Fruit fly (Drosophila melanogaster) whole organism, wandering third instar larva: Measurements from ENCODE around the gene mRpL50.
A peak's percentile ranks its signal among the peaks of the same experiment; 100 is the strongest.

Source experiments
- Abd-B ChIP-seq: fragments of >200 bp; optimal IDR thresholded peaks from 2 replicates; lab custom pipeline; 2017; ENCODE audit warnings: missing biosample characterization, missing genetic modification characterization
- CG32264 ChIP-seq: fragments of 200-800 bp; sonication (Bioruptor generic); optimal IDR thresholded peaks from 2 replicates; lab custom pipeline; 2016; ENCODE audit warnings: missing biosample characterization, missing genetic modification characterization
- CG9705 ChIP-seq: fragments of 200-800 bp; sonication (Bioruptor generic); optimal IDR thresholded peaks from 2 replicates; lab custom pipeline; 2018; ENCODE audit warnings: missing biosample characterization, mild to moderate bottlenecking, missing genetic modification characterization
- CrebA ChIP-seq: fragments of 200-800 bp; sonication (Bioruptor generic); optimal IDR thresholded peaks from 2 replicates; lab custom pipeline; 2016; ENCODE audit warnings: missing biosample characterization, mild to moderate bottlenecking, missing genetic modification characterization, borderline replicate concordance
- Dfd ChIP-seq: fragments of >200 bp; optimal IDR thresholded peaks from 2 replicates; lab custom pipeline; 2017; ENCODE audit warnings: missing biosample characterization, missing genetic modification characterization
- Dif ChIP-seq: fragments of 200-275, 200-300 bp; sonication (Bioruptor generic); optimal IDR thresholded peaks from 2 replicates; lab custom pipeline; 2018; ENCODE audit warnings: missing biosample characterization, missing genetic modification characterization; ENCODE audit not compliant: partially characterized antibody
- GATAd ChIP-seq: sonication (Bioruptor generic); optimal IDR thresholded peaks from 2 replicates; lab custom pipeline; 2016; ENCODE audit warnings: missing biosample characterization, missing genetic modification characterization
- HLH106 ChIP-seq: fragments of 200-800 bp; optimal IDR thresholded peaks from 3 replicates; lab custom pipeline; 2019; ENCODE audit warnings: missing biosample characterization, mild to moderate bottlenecking, missing genetic modification characterization, moderate library complexity
- Hnf4 ChIP-seq: fragments of 200-800 bp; sonication (Bioruptor generic); optimal IDR thresholded peaks from 2 replicates; lab custom pipeline; 2016; ENCODE audit warnings: missing biosample characterization, mild to moderate bottlenecking, missing genetic modification characterization
- Hr78 ChIP-seq: fragments of >200 bp; optimal IDR thresholded peaks from 2 replicates; lab custom pipeline; 2017; ENCODE audit warnings: missing biosample characterization, missing genetic modification characterization
- Hr83 ChIP-seq: fragments of 200-300 bp; sonication (Bioruptor generic); optimal IDR thresholded peaks from 2 replicates; lab custom pipeline; 2016; ENCODE audit warnings: missing biosample characterization, mild to moderate bottlenecking, missing genetic modification characterization, moderate library complexity; ENCODE audit not compliant: poor library complexity, severe bottlenecking
- Jra ChIP-seq: sonication (Bioruptor generic); optimal IDR thresholded peaks from 2 replicates; lab custom pipeline; 2016; ENCODE audit warnings: missing biosample characterization, missing genetic modification characterization
- Mio ChIP-seq: sonication (Bioruptor generic); optimal IDR thresholded peaks from 2 replicates; lab custom pipeline; 2016; ENCODE audit warnings: missing biosample characterization, missing genetic modification characterization
- Myc ChIP-seq: fragments of >200 bp; optimal IDR thresholded peaks from 2 replicates; lab custom pipeline; 2017
- N ChIP-seq: fragments of >200 bp; optimal IDR thresholded peaks from 2 replicates; lab custom pipeline; 2018; ENCODE audit warnings: missing biosample characterization, missing external identifiers, missing genetic modification characterization
- OdsH ChIP-seq: fragments of 200-800 bp; sonication (Bioruptor generic); optimal IDR thresholded peaks from 2 replicates; lab custom pipeline; 2016; ENCODE audit warnings: missing biosample characterization, mild to moderate bottlenecking, missing genetic modification characterization
- Rel ChIP-seq, 2 experiments: fragments of 200-800 bp; sonication (Bioruptor generic) in 1 of 2; optimal IDR thresholded peaks; 2 replicates in 1 of 2; 3 replicates in 1 of 2; lab custom pipeline; 2016 to 2019; ENCODE audit warnings: mild to moderate bottlenecking in 2 of 2, missing biosample characterization in 2 of 2, missing genetic modification characterization in 2 of 2, moderate library complexity in 1 of 2
- Sp1 ChIP-seq: fragments of 200-800 bp; sonication (Bioruptor generic); optimal IDR thresholded peaks from 3 replicates; lab custom pipeline; 2019; ENCODE audit warnings: missing biosample characterization, mild to moderate bottlenecking, missing genetic modification characterization, moderate library complexity
- Vsx2 ChIP-seq: fragments of 200-300, 225-300 bp; sonication (Bioruptor generic); optimal IDR thresholded peaks from 2 replicates; lab custom pipeline; 2018; ENCODE audit warnings: missing biosample characterization, missing genetic modification characterization; ENCODE audit not compliant: partially characterized antibody
- br ChIP-seq: fragments of 200-800 bp; sonication (Bioruptor generic); optimal IDR thresholded peaks from 2 replicates; lab custom pipeline; 2016; ENCODE audit warnings: missing biosample characterization, missing genetic modification characterization
- brk ChIP-seq: fragments of 200-800 bp; sonication (Bioruptor generic); optimal IDR thresholded peaks from 2 replicates; lab custom pipeline; 2016; ENCODE audit warnings: missing biosample characterization, mild to moderate bottlenecking, missing genetic modification characterization
- dl ChIP-seq, 2 experiments: fragments of 175-275, 200-275 bp in 1 of 2; fragments of 200-275 bp in 1 of 2; sonication (Bioruptor generic); optimal IDR thresholded peaks; lab custom pipeline; 2018; ENCODE audit warnings: mild to moderate bottlenecking in 2 of 2, missing biosample characterization in 2 of 2, missing genetic modification characterization in 2 of 2, moderate library complexity in 2 of 2; ENCODE audit not compliant: partially characterized antibody in 2 of 2, insufficient read depth in 1 of 2
- dmrt93B ChIP-seq: fragments of 200-800 bp; sonication (Bioruptor generic); optimal IDR thresholded peaks from 2 replicates; lab custom pipeline; 2018; ENCODE audit warnings: missing biosample characterization, mild to moderate bottlenecking, missing genetic modification characterization
- dsf ChIP-seq: sonication (Bioruptor generic); optimal IDR thresholded peaks from 2 replicates; lab custom pipeline; 2016; ENCODE audit warnings: missing biosample characterization, missing genetic modification characterization, borderline replicate concordance
- ey ChIP-seq: fragments of 200-800 bp; sonication (Bioruptor generic); optimal IDR thresholded peaks from 2 replicates; lab custom pipeline; 2016; ENCODE audit warnings: missing biosample characterization, missing genetic modification characterization
- foxo ChIP-seq, 2 experiments: fragments of 200-800 bp; sonication (Bioruptor generic); optimal IDR thresholded peaks; 2 replicates in 1 of 2; 3 replicates in 1 of 2; lab custom pipeline; 2016 to 2017; ENCODE audit warnings: missing biosample characterization in 2 of 2, missing genetic modification characterization in 2 of 2
- fru ChIP-seq: fragments of 200-800 bp; sonication (Bioruptor generic); optimal IDR thresholded peaks from 3 replicates; lab custom pipeline; 2016; ENCODE audit warnings: missing biosample characterization, mild to moderate bottlenecking, missing genetic modification characterization
- h ChIP-seq: fragments of 200-800 bp; sonication (Bioruptor generic); optimal IDR thresholded peaks from 3 replicates; lab custom pipeline; 2016; ENCODE audit warnings: missing biosample characterization, mild to moderate bottlenecking, missing genetic modification characterization
- jim ChIP-seq: fragments of 175-275, 200-325 bp; sonication (Bioruptor generic); optimal IDR thresholded peaks from 2 replicates; lab custom pipeline; 2016; ENCODE audit warnings: missing biosample characterization, mild to moderate bottlenecking, missing genetic modification characterization
- lola ChIP-seq: fragments of >200 bp; optimal IDR thresholded peaks from 2 replicates; lab custom pipeline; 2017; ENCODE audit warnings: missing biosample characterization, missing genetic modification characterization
- pan ChIP-seq: fragments of >200 bp; optimal IDR thresholded peaks from 2 replicates; lab custom pipeline; 2017
- psq ChIP-seq: fragments of 200-800 bp; sonication (Bioruptor generic); optimal IDR thresholded peaks from 3 replicates; lab custom pipeline; 2017; ENCODE audit warnings: missing biosample characterization, mild to moderate bottlenecking, missing genetic modification characterization, moderate library complexity
- rgr ChIP-seq: fragments of 200-800 bp; sonication (Bioruptor generic); optimal IDR thresholded peaks from 3 replicates; lab custom pipeline; 2016; ENCODE audit warnings: missing biosample characterization, mild to moderate bottlenecking, missing genetic modification characterization
- sage ChIP-seq: fragments of 200-800 bp; sonication (Bioruptor generic); optimal IDR thresholded peaks from 2 replicates; lab custom pipeline; 2016; ENCODE audit warnings: missing biosample characterization, mild to moderate bottlenecking, missing genetic modification characterization
- sv ChIP-seq: fragments of 200-800 bp; sonication (Bioruptor generic); optimal IDR thresholded peaks from 3 replicates; lab custom pipeline; 2016; ENCODE audit warnings: missing biosample characterization, missing genetic modification characterization
- tai ChIP-seq: sonication (Bioruptor generic); optimal IDR thresholded peaks from 2 replicates; lab custom pipeline; 2016; ENCODE audit warnings: missing biosample characterization, missing genetic modification characterization
- usp ChIP-seq: fragments of >200 bp; optimal IDR thresholded peaks from 2 replicates; lab custom pipeline; 2017; ENCODE audit warnings: missing biosample characterization, missing genetic modification characterization
- woc ChIP-seq: sonication (Bioruptor generic); optimal IDR thresholded peaks from 2 replicates; lab custom pipeline; 2016; ENCODE audit warnings: missing biosample characterization, mild to moderate bottlenecking, missing genetic modification characterization

Gene mRpL50

dm6 chr3L:7241217-7241859 lies 2.4 kb downstream of the mRpL50 start, which contains the start of the genes RpL18 and Neos:
TSS of gene RpL18 (minus strand) at chr3L:7241351.
TSS of gene Neos (plus strand) at chr3L:7241628.
- TF ChIP-seq foxo (GFP tag; optimal IDR thresholded peaks at IDR 0.05; lab: Kevin White, UChicago) (peak in 1 of 2 experiments; percentile 74), Mio (GFP tag; lab: Kevin White, UChicago) (no peak), sv (GFP tag; lab: Kevin White, UChicago) (peak; percentile 77), Rel (GFP tag; optimal IDR thresholded peaks at IDR 0.05; lab: Kevin White, UChicago) (no peak), Rel (tag; optimal IDR thresholded peaks at IDR 0.05; lab: Kevin White, UChicago) (peak; percentile 44), Hnf4 (GFP tag; lab: Kevin White, UChicago) (no peak), tai (GFP tag; lab: Kevin White, UChicago) (no peak), Abd-B (GFP tag; lab: Kevin White, UChicago) (no peak), psq (GFP tag; lab: Kevin White, UChicago) (peak; percentile 52), Sp1 (GFP tag; lab: Kevin White, UChicago) (peak; percentile 78), lola (GFP tag; lab: Kevin White, UChicago) (no peak), jim (no peak), Dif (no peak), Vsx2 (GFP tag; lab: Kevin White, UChicago) (no peak), Hr78 (GFP tag; lab: Kevin White, UChicago) (no peak), woc (GFP tag; lab: Kevin White, UChicago) (peak; percentile 63), pan (lab: Kevin White, UChicago) (no peak), Myc (lab: Kevin White, UChicago) (peak; percentile 23), dl (GFP tag; optimal IDR thresholded peaks at IDR 0.05; lab: Kevin White, UChicago; ENCODE audit: insufficient read depth in 1 of 2, partially characterized antibody in 2 of 2) (no peak), dmrt93B (GFP tag; lab: Kevin White, UChicago) (peak; percentile 63), dsf (GFP tag; lab: Kevin White, UChicago) (no peak), Hr83 (peak; percentile 79), fru (GFP tag; lab: Kevin White, UChicago) (peak; percentile 76), br (peak; percentile 75), h (GFP tag; lab: Kevin White, UChicago) (peak; percentile 77), Jra (GFP tag; lab: Kevin White, UChicago) (peak; percentile 68), OdsH (GFP tag; lab: Kevin White, UChicago) (peak; percentile 28), GATAd (GFP tag; lab: Kevin White, UChicago) (peak; percentile 79), rgr (GFP tag; lab: Kevin White, UChicago) (peak; percentile 83), brk (GFP tag; lab: Kevin White, UChicago) (no peak), HLH106 (tag; lab: Kevin White, UChicago) (peak; percentile 50), sage (GFP tag; lab: Kevin White, UChicago) (no peak), ey (peak; percentile 67), CrebA (GFP tag; lab: Kevin White, UChicago) (no peak), Dfd (GFP tag; lab: Kevin White, UChicago) (no peak), CG32264 (peak; percentile 65), usp (GFP tag; lab: Kevin White, UChicago) (no peak), N (no peak), CG9705 (GFP tag; lab: Kevin White, UChicago) (peak; percentile 75)

DNA sequence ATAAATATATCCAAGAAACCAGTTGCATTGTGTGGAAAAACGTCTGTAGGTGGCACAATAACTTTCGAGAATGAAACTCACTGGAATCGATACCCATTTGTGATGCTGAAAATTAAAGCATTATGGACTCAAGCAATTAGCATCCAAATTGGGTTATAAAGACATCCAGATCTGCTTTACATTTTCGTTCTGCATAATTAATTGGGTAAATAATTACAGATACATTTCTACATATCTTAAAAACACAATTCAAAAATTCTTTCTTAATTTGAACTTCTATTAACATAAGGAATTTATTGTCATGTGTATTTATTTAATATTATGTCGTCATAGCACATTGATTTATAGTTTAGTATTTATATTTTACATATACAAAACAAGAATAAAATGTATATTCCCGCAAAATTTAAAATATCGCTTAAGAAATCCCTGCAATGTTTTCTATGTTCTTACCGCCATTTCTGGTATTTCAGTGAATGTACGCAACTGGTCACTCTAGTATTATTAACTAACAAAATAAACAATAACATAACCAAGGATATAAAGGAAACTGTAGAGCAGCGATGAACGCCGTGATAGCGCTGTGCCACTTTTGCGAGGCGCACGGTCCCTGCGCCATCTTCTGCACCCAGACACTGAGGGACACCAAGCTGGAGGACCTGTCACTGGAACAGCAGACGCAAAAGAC lies 5.5 kb downstream of the mRpL50 start, which contains the start of the genes CG14829 and BHD:
CG14829 (minus strand) TSS at position 51 of the 688 bp plus-strand sequence.
BHD (plus strand) TSS at position 471 of the 688 bp plus-strand sequence.
- no peak for TF ChIP-seq usp (GFP tag; lab: Kevin White, UChicago)
- no peak for TF ChIP-seq Rel (GFP tag; optimal IDR thresholded peaks at IDR 0.05; lab: Kevin White, UChicago)
- TF ChIP-seq Rel (tag; optimal IDR thresholded peaks at IDR 0.05; lab: Kevin White, UChicago) = peak; percentile 95
- peak; percentile 57 for TF ChIP-seq Myc (lab: Kevin White, UChicago)
